Worm (Caenorhabditis elegans): Measurements from ENCODE around the gene F35E8.2.
A peak's percentile ranks its signal among the peaks of the same experiment; 100 is the strongest.

F35E8.2 gene

DNA sequence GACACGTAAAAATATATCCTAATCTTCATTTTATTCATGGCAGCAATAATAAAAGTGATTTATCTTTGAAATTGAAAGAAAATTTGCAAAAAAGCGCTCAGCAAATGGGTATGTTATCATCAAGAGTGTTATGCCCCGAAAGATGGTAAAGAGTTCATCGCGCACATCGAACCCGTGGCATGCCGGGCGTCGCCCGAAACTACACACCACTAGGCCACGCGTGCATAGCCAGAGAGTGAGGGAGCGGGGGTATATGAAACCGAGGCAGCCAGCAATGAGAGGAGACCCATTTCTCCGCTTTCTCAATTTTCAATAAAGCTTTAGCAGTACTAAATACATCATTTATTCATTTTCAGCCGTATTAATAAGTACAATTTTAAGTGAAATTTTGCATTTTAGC lies 31.7 kb upstream of the F35E8.2 start (continued):
- peak; percentile 92; the same call in 1 of the 2 replicates for TF ChIP-seq F37B4.10 (GFP tag; IDR thresholded peaks at IDR 0.05)
- TF ChIP-seq gei-17 (GFP tag; optimal IDR thresholded peaks at IDR 0.05), result peak; percentile 73
- peak; percentile 90 for TF ChIP-seq ets-4 (GFP tag; optimal IDR thresholded peaks at IDR 0.05)
- TF ChIP-seq hrde-1 (tag; optimal IDR thresholded peaks at IDR 0.05; ENCODE audit: borderline replicate concordance), result peak; percentile 93
- TF ChIP-seq F55B11.4 (tag; optimal IDR thresholded peaks at IDR 0.05; ENCODE audit: borderline replicate concordance, insufficient read depth), result no peak
- TF ChIP-seq tbp1 (GFP tag; optimal IDR thresholded peaks at IDR 0.05), result peak; percentile 100
- TF ChIP-seq ceh-58 (GFP tag; IDR thresholded peaks at IDR 0.05), result 0 out of 2 replicates have a peak, but pooled peaks have one; percentile 85
- TF ChIP-seq unc-130 (GFP tag; optimal IDR thresholded peaks at IDR 0.05), result peak; percentile 81
- peak; percentile 93 for TF ChIP-seq snpc-3.4 (tag; optimal IDR thresholded peaks at IDR 0.05)
- 0 out of 2 replicates have a peak, but pooled peaks have one; percentile 49 for TF ChIP-seq nfya-2 (GFP tag; IDR thresholded peaks at IDR 0.05)
- TF ChIP-seq F49E8.2 (tag; optimal IDR thresholded peaks at IDR 0.05; ENCODE audit: insufficient read depth), result peak; percentile 51
- TF ChIP-seq mcd-1 (GFP tag; IDR thresholded peaks at IDR 0.05), result peak; percentile 84
- peak; percentile 81 for TF ChIP-seq madf-6 (GFP tag; IDR thresholded peaks at IDR 0.05)
- TF ChIP-seq let-607 (tag; optimal IDR thresholded peaks at IDR 0.05), result peak; percentile 71 to 75
- peak; percentile 98 for TF ChIP-seq F23B12.7 (tag; optimal IDR thresholded peaks at IDR 0.05; ENCODE audit: insufficient read depth)
- TF ChIP-seq cebp-2 (GFP tag; IDR thresholded peaks at IDR 0.05), result peak; percentile 96
- peak; percentile 87; the same call in 1 of the 2 replicates for TF ChIP-seq B0336.3 (GFP tag; IDR thresholded peaks at IDR 0.05)
- TF ChIP-seq Y53G8AR.9 (GFP tag; conservative IDR thresholded peaks at IDR 0.05), result peak; percentile 81
- TF ChIP-seq snpc-4 (GFP tag; optimal IDR thresholded peaks at IDR 0.05), result peak; percentile 83
- peak; percentile 66 to 88 (median 86) for TF ChIP-seq snpc-4 (tag; optimal IDR thresholded peaks at IDR 0.05)
- TF ChIP-seq nhr-90 (tag; optimal IDR thresholded peaks at IDR 0.05), result peak; percentile 98
- peak; percentile 90 for TF ChIP-seq ceh-27 (GFP tag; optimal IDR thresholded peaks at IDR 0.05)
- peak; percentile 87 for TF ChIP-seq somi-1 (GFP tag; optimal IDR thresholded peaks at IDR 0.05)
- peak; percentile 98 for TF ChIP-seq rpc-1 (optimal IDR thresholded peaks at IDR 0.05)
- TF ChIP-seq rpc-1 (tag; optimal IDR thresholded peaks at IDR 0.05), result peak; percentile 99
- peak; percentile 95 for TF ChIP-seq chd-7 (tag; optimal IDR thresholded peaks at IDR 0.05)
- 0 out of 2 replicates have a peak, but pooled peaks have one; percentile 46 for TF ChIP-seq hlh-26 (GFP tag; conservative IDR thresholded peaks at IDR 0.05)
- TF ChIP-seq egrh-3 (GFP tag; IDR thresholded peaks at IDR 0.05), result peak; percentile 69
- peak; percentile 74 for TF ChIP-seq F57C9.4 (tag; optimal IDR thresholded peaks at IDR 0.05)
- TF ChIP-seq T26A5.8 (tag; optimal IDR thresholded peaks at IDR 0.05), result peak; percentile 95
- peak; percentile 92 for TF ChIP-seq hlh-12 (tag; optimal IDR thresholded peaks at IDR 0.05)
- peak; percentile 89 for TF ChIP-seq lsy-27 (tag; optimal IDR thresholded peaks at IDR 0.05; ENCODE audit: borderline replicate concordance, insufficient read depth)
- TF ChIP-seq K12H6.12 (tag; optimal IDR thresholded peaks at IDR 0.05), result peak; percentile 77
- TF ChIP-seq let-526 (GFP tag; IDR thresholded peaks at IDR 0.05), result peak; percentile 89
- peak; percentile 93 for TF ChIP-seq mes-4 (tag; optimal IDR thresholded peaks at IDR 0.05)
- peak; percentile 81 for TF ChIP-seq hmg-20 (GFP tag; IDR thresholded peaks at IDR 0.05)
- TF ChIP-seq ztf-3 (GFP tag; optimal IDR thresholded peaks at IDR 0.05), result peak; percentile 79
- peak; percentile 91 for TF ChIP-seq Y56A3A.18 (GFP tag; IDR thresholded peaks at IDR 0.05)
- 0 out of 2 replicates have a peak, but pooled peaks have one; percentile 60 for TF ChIP-seq Y95B8A.8 (GFP tag; IDR thresholded peaks at IDR 0.05)
- TF ChIP-seq attf-3 (GFP tag; conservative IDR thresholded peaks at IDR 0.05), result peak; percentile 67
- TF ChIP-seq nfya-1 (tag; optimal IDR thresholded peaks at IDR 0.05; ENCODE audit: borderline replicate concordance, insufficient read depth), result no peak
- TF ChIP-seq ccch-3 (GFP tag; optimal IDR thresholded peaks at IDR 0.05), result peak; percentile 70
- 0 out of 2 replicates have a peak, but pooled peaks have one; percentile 49 for TF ChIP-seq aptf-2 (GFP tag; conservative IDR thresholded peaks at IDR 0.05)
- TF ChIP-seq hsf-1 (GFP tag; IDR thresholded peaks at IDR 0.05), result peak; percentile 67; the same call in 1 of the 2 replicates
- TF ChIP-seq lin-26 (GFP tag; IDR thresholded peaks at IDR 0.05), result peak; percentile 99
- TF ChIP-seq die-1 (tag; optimal IDR thresholded peaks at IDR 0.05), result peak; percentile 98
- no peak for TF ChIP-seq pha-4 (tag; optimal IDR thresholded peaks at IDR 0.05)

Data from whole organism, young adult.